Fruit fly (Drosophila melanogaster) whole organism, embryonic: ENCODE results near the gene MED14.
A peak's percentile ranks its signal among the peaks of the same experiment; 100 is the strongest.

Experiments
- ATbp ChIP-seq: fragments of 200-800 bp; sonication (Bioruptor generic); optimal IDR thresholded peaks from 2 replicates; lab custom pipeline; 2017; ENCODE audit warnings: missing biosample characterization, mild to moderate bottlenecking, missing genetic modification characterization, missing genetic modification reagents
- Atf3 ChIP-seq: fragments of 200-800 bp; sonication (Bioruptor generic); optimal IDR thresholded peaks from 3 replicates; lab custom pipeline; 2016; ENCODE audit warnings: missing biosample characterization, missing genetic modification characterization
- CG11093 ChIP-seq: fragments of 200-800 bp; sonication (Bioruptor generic); IDR thresholded peaks from 3 replicates; pipeline ENCODE4 v1.3.6; 2022; ENCODE audit warnings: missing biosample characterization, missing genetic modification characterization
- CG13296 ChIP-seq: fragments of 200-800 bp; sonication (Bioruptor generic); optimal IDR thresholded peaks from 3 replicates; lab custom pipeline; 2018; ENCODE audit warnings: missing biosample characterization, mild to moderate bottlenecking, missing genetic modification characterization
- CG13424 ChIP-seq: fragments of 200-800 bp; sonication (Bioruptor generic); optimal IDR thresholded peaks from 2 replicates; lab custom pipeline; 2019; ENCODE audit warnings: missing biosample characterization, mild to moderate bottlenecking, missing genetic modification characterization, moderate library complexity
- CG1529 ChIP-seq: fragments of 200-800 bp; sonication (Bioruptor generic); optimal IDR thresholded peaks from 3 replicates; lab custom pipeline; 2018; ENCODE audit warnings: missing biosample characterization, missing genetic modification characterization
- CG17612 ChIP-seq: fragments of 200-800 bp; sonication (Bioruptor generic); IDR thresholded peaks from 2 replicates; pipeline ENCODE4 v1.3.6; 2022; ENCODE audit warnings: missing biosample characterization, missing genetic modification characterization
- CG30403 ChIP-seq: fragments of 200-800 bp; sonication (Bioruptor generic); optimal IDR thresholded peaks from 3 replicates; lab custom pipeline; 2016; ENCODE audit warnings: missing biosample characterization, missing genetic modification characterization
- CG3838 ChIP-seq: fragments of 200-800 bp; sonication (Bioruptor generic); optimal IDR thresholded peaks from 3 replicates; lab custom pipeline; 2016; ENCODE audit warnings: missing biosample characterization, missing genetic modification characterization
- CG6791 ChIP-seq: fragments of 200-800 bp; sonication (Bioruptor generic); IDR thresholded peaks from 3 replicates; pipeline ENCODE4 v1.3.6; 2022; ENCODE audit warnings: missing biosample characterization, missing genetic modification characterization; ENCODE audit not compliant: partially characterized antibody
- CG7745 ChIP-seq: fragments of 200-800 bp; sonication (Bioruptor generic); optimal IDR thresholded peaks from 2 replicates; lab custom pipeline; 2018; ENCODE audit warnings: missing biosample characterization, mild to moderate bottlenecking, missing genetic modification characterization, moderate library complexity
- CG7839 ChIP-seq: fragments of 200-800 bp; sonication (Bioruptor generic); optimal IDR thresholded peaks from 3 replicates; lab custom pipeline; 2018; ENCODE audit warnings: missing biosample characterization, mild to moderate bottlenecking, missing genetic modification characterization, moderate library complexity
- CG7928 ChIP-seq: fragments of 200-800 bp; sonication (Bioruptor generic); optimal IDR thresholded peaks from 2 replicates; lab custom pipeline; 2017; ENCODE audit warnings: missing biosample characterization, mild to moderate bottlenecking, missing genetic modification characterization
- CG9215 ChIP-seq: fragments of 200-800 bp; sonication (Bioruptor generic); IDR thresholded peaks from 2 replicates; pipeline ENCODE4 v1.3.6; 2022; ENCODE audit warnings: missing biosample characterization, missing genetic modification characterization
- D19A ChIP-seq: fragments of 200-800 bp; optimal IDR thresholded peaks from 3 replicates; lab custom pipeline; 2019; ENCODE audit warnings: missing biosample characterization, mild to moderate bottlenecking, missing genetic modification characterization, moderate library complexity
- Dip3 ChIP-seq: fragments of 200-800 bp; sonication (Bioruptor generic); optimal IDR thresholded peaks from 3 replicates; lab custom pipeline; 2016; ENCODE audit warnings: missing biosample characterization, missing genetic modification characterization
- Dp ChIP-seq: fragments of 200-800 bp; sonication (Bioruptor generic); optimal IDR thresholded peaks from 2 replicates; lab custom pipeline; 2018; ENCODE audit warnings: missing biosample characterization, mild to moderate bottlenecking, missing genetic modification characterization, moderate library complexity
- Eip74EF ChIP-seq, 2 experiments: fragments of 200-800 bp in 1 of 2; fragments of >200 bp in 1 of 2; sonication (Bioruptor generic) in 1 of 2; optimal IDR thresholded peaks; 2 replicates each; lab custom pipeline; 2017 to 2019; ENCODE audit warnings: missing biosample characterization in 2 of 2, missing genetic modification characterization in 2 of 2, mild to moderate bottlenecking in 1 of 2, moderate library complexity in 1 of 2
- HLH3B ChIP-seq: fragments of 200-800 bp; sonication (Bioruptor generic); IDR thresholded peaks from 2 replicates; pipeline ENCODE4 v1.3.6; 2022; ENCODE audit warnings: missing biosample characterization, missing genetic modification characterization
- Hand ChIP-seq: fragments of 200-800 bp; sonication (Bioruptor generic); optimal IDR thresholded peaks from 2 replicates; lab custom pipeline; 2017; ENCODE audit warnings: mild to moderate bottlenecking, missing biosample characterization, missing genetic modification reagents, missing genetic modification characterization
- Kr ChIP-seq: fragments of 200-800 bp; sonication (Bioruptor generic); optimal IDR thresholded peaks from 2 replicates; lab custom pipeline; 2017; ENCODE audit warnings: missing biosample characterization, mild to moderate bottlenecking, missing genetic modification characterization
- Mad ChIP-seq: fragments of 200-800 bp; sonication (Bioruptor generic); optimal IDR thresholded peaks from 2 replicates; lab custom pipeline; 2016; ENCODE audit warnings: missing biosample characterization, missing genetic modification characterization
- Mes4 ChIP-seq: fragments of 200-800 bp; sonication (Bioruptor generic); optimal IDR thresholded peaks from 2 replicates; lab custom pipeline; 2016; ENCODE audit warnings: missing biosample characterization, missing genetic modification characterization
- NK7.1 ChIP-seq: fragments of 200-800 bp; sonication (Bioruptor generic); optimal IDR thresholded peaks from 3 replicates; lab custom pipeline; 2016; ENCODE audit warnings: missing biosample characterization, missing genetic modification characterization
- Nf-YC ChIP-seq: fragments of 200-800 bp; optimal IDR thresholded peaks from 3 replicates; lab custom pipeline; 2019; ENCODE audit warnings: missing biosample characterization, mild to moderate bottlenecking, missing genetic modification characterization, moderate library complexity
- Pdp1 ChIP-seq, 2 experiments: fragments of 200-800 bp; sonication (Bioruptor generic); optimal IDR thresholded peaks; 3 replicates each; lab custom pipeline; 2016; ENCODE audit warnings: missing biosample characterization in 2 of 2, missing genetic modification characterization in 2 of 2, mild to moderate bottlenecking in 1 of 2, moderate library complexity in 1 of 2
- Spps ChIP-seq: fragments of 200-800 bp; sonication (Bioruptor generic); optimal IDR thresholded peaks from 2 replicates; lab custom pipeline; 2018; ENCODE audit warnings: missing biosample characterization, mild to moderate bottlenecking, missing genetic modification characterization
- Sry-δ ChIP-seq: fragments of 200-800 bp; sonication (Bioruptor generic); optimal IDR thresholded peaks from 2 replicates; lab custom pipeline; 2016; ENCODE audit warnings: missing biosample characterization, missing genetic modification characterization
- Vsx1 ChIP-seq: fragments of 200-800 bp; sonication (Bioruptor generic); optimal IDR thresholded peaks from 2 replicates; lab custom pipeline; 2017; ENCODE audit warnings: missing biosample characterization, mild to moderate bottlenecking, missing genetic modification characterization, missing genetic modification reagents
- al ChIP-seq: fragments of 200-800 bp; sonication (Bioruptor generic); IDR thresholded peaks from 2 replicates; pipeline ENCODE4 v1.3.6; 2022; ENCODE audit warnings: missing biosample characterization, missing genetic modification characterization
- bab2 ChIP-seq: fragments of 200-800 bp; sonication (Bioruptor generic); optimal IDR thresholded peaks from 2 replicates; lab custom pipeline; 2016; ENCODE audit warnings: missing biosample characterization, missing genetic modification characterization
- btn ChIP-seq: fragments of 200-800 bp; sonication (Bioruptor generic); optimal IDR thresholded peaks from 2 replicates; lab custom pipeline; 2016; ENCODE audit warnings: missing biosample characterization, missing genetic modification characterization
- crp ChIP-seq, 2 experiments: fragments of 200-800 bp; sonication (Bioruptor generic); optimal IDR thresholded peaks; 2 replicates in 1 of 2; 3 replicates in 1 of 2; lab custom pipeline; 2017; ENCODE audit warnings: missing biosample characterization in 2 of 2, missing genetic modification characterization in 2 of 2, mild to moderate bottlenecking in 1 of 2, moderate library complexity in 1 of 2
- fu2 ChIP-seq: fragments of 200-800 bp; sonication (Bioruptor generic); optimal IDR thresholded peaks from 2 replicates; lab custom pipeline; 2016; ENCODE audit warnings: missing biosample characterization, missing genetic modification characterization
- gro ChIP-seq: fragments of 200-800 bp; sonication (Bioruptor generic); optimal IDR thresholded peaks from 2 replicates; lab custom pipeline; 2016; ENCODE audit warnings: missing biosample characterization, missing genetic modification characterization
- jumu ChIP-seq: fragments of 200-800 bp; sonication (Bioruptor generic); optimal IDR thresholded peaks from 3 replicates; lab custom pipeline; 2016; ENCODE audit warnings: missing biosample characterization, missing genetic modification characterization
- lola ChIP-seq, 3 experiments: fragments of >200 bp in 2 of 3; fragments of 200-800 bp in 1 of 3; sonication (Bioruptor generic) in 1 of 3; optimal IDR thresholded peaks; 2 replicates each; lab custom pipeline; 2017 to 2019; ENCODE audit warnings: missing biosample characterization in 3 of 3, missing genetic modification characterization in 3 of 3, mild to moderate bottlenecking in 1 of 3, moderate library complexity in 1 of 3
- lov ChIP-seq, 2 experiments: fragments of 200-800 bp in 1 of 2; fragments of >200 bp in 1 of 2; sonication (Bioruptor generic) in 1 of 2; IDR thresholded peaks in 1 of 2; optimal IDR thresholded peaks in 1 of 2; 2 replicates in 1 of 2; 3 replicates in 1 of 2; pipeline versions ENCODE4 v1.3.6 to Lab custom; 2017 to 2022; ENCODE audit warnings: missing biosample characterization in 1 of 2, missing genetic modification characterization in 1 of 2
- odd ChIP-seq: fragments of 200-800 bp; sonication (Bioruptor generic); optimal IDR thresholded peaks from 2 replicates; lab custom pipeline; 2017; ENCODE audit warnings: missing biosample characterization, mild to moderate bottlenecking, missing genetic modification characterization
- phol ChIP-seq: fragments of 200-800 bp; sonication (Bioruptor generic); optimal IDR thresholded peaks from 3 replicates; lab custom pipeline; 2018; ENCODE audit warnings: missing biosample characterization, mild to moderate bottlenecking, missing genetic modification characterization, moderate library complexity
- run ChIP-seq: fragments of 200-800 bp; sonication (Bioruptor generic); optimal IDR thresholded peaks from 3 replicates; lab custom pipeline; 2018; ENCODE audit warnings: missing biosample characterization, mild to moderate bottlenecking, missing genetic modification characterization
- salm ChIP-seq: fragments of 200-800 bp; sonication (Bioruptor generic); optimal IDR thresholded peaks from 2 replicates; lab custom pipeline; 2018; ENCODE audit warnings: missing biosample characterization, mild to moderate bottlenecking, missing genetic modification characterization
- sd ChIP-seq: fragments of 200-800 bp; sonication (Bioruptor generic); optimal IDR thresholded peaks from 3 replicates; lab custom pipeline; 2018; ENCODE audit warnings: missing biosample characterization, mild to moderate bottlenecking, missing genetic modification characterization, moderate library complexity
- seq ChIP-seq: fragments of 200-800 bp; sonication (Bioruptor generic); IDR thresholded peaks from 2 replicates; pipeline ENCODE4 v1.3.6; 2022; ENCODE audit warnings: missing biosample characterization, missing genetic modification characterization
- shn ChIP-seq: fragments of 200-800 bp; sonication (Bioruptor generic); optimal IDR thresholded peaks from 3 replicates; lab custom pipeline; 2016; ENCODE audit warnings: missing biosample characterization, missing genetic modification characterization
- slbo ChIP-seq: fragments of 200-800 bp; sonication (Bioruptor generic); IDR thresholded peaks from 2 replicates; pipeline ENCODE4 v1.3.6; 2022; ENCODE audit warnings: missing biosample characterization, missing genetic modification characterization
- sna ChIP-seq: fragments of 200-800 bp; sonication (Bioruptor generic); IDR thresholded peaks from 2 replicates; pipeline ENCODE4 v1.3.6; 2022; ENCODE audit warnings: missing biosample characterization, missing genetic modification characterization; ENCODE audit not compliant: partially characterized antibody
- tup ChIP-seq: fragments of 200-800 bp; sonication (Bioruptor generic); optimal IDR thresholded peaks from 2 replicates; lab custom pipeline; 2016; ENCODE audit warnings: missing biosample characterization, mild to moderate bottlenecking, missing genetic modification characterization, moderate library complexity
- zen2 ChIP-seq: fragments of 200-800 bp; sonication (Bioruptor generic); IDR thresholded peaks from 3 replicates; pipeline ENCODE4 v1.3.6; 2022; ENCODE audit warnings: missing biosample characterization, missing genetic modification characterization; ENCODE audit not compliant: partially characterized antibody

Gene MED14

DNA sequence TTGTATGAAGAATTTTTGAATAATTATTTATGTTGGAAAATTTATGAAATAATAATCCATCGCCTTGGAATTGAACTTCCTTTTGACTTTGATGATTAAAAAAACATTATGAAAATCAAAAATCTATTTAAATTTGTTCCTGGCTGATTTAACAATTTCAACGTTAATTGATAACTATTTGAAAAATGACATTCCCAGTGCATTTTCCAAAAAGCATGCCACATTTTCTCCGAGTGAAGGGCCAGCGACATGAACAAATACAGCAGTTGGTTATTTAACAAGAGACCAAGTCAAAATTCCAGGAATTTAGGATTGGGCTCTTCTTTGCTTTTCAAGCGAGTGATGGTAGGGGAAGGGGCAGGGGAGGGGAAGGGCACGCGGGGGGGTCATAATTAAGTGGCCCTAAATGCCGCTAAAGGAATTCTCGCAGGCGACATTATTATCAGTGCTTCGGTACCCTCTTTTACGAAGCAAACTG is 29.4 kb downstream of the MED14 start (continued):
- TF ChIP-seq fu2 (GFP tag; lab: Kevin White, UChicago) (no peak), shn (GFP tag; lab: Kevin White, UChicago) (no peak), Dp (GFP tag; lab: Kevin White, UChicago) (no peak), CG7928 (GFP tag; lab: Kevin White, UChicago) (no peak), CG6791 (GFP tag; lab: Robert Waterston, UW) (no peak), Kr (GFP tag; lab: Kevin White, UChicago) (no peak), seq (GFP tag; lab: Robert Waterston, UW) (no peak), crp (GFP tag; optimal IDR thresholded peaks at IDR 0.05; lab: Kevin White, UChicago) (no peak), Sry-δ (GFP tag; lab: Kevin White, UChicago) (no peak), CG1529 (GFP tag; lab: Kevin White, UChicago) (peak; percentile 15), CG3838 (no peak), Nf-YC (tag; lab: Kevin White, UChicago) (no peak), CG9215 (GFP tag; lab: Robert Waterston, UW) (peak; percentile 7; the same call in 1 of the 2 replicates), bab2 (GFP tag; lab: Kevin White, UChicago) (no peak), Vsx1 (GFP tag; lab: Kevin White, UChicago) (peak; percentile 6), sd (tag; lab: Kevin White, UChicago) (peak; percentile 70), HLH3B (GFP tag; lab: Robert Waterston, UW) (no peak), Mad (GFP tag; lab: Kevin White, UChicago) (no peak), salm (tag; lab: Kevin White, UChicago) (no peak), Eip74EF (GFP tag; optimal IDR thresholded peaks at IDR 0.05; lab: Kevin White, UChicago) (no peak), CG17612 (GFP tag; lab: Robert Waterston, UW) (no peak), CG7745 (tag; lab: Kevin White, UChicago) (peak; percentile 33), D19A (tag; lab: Kevin White, UChicago) (peak; percentile 71), NK7.1 (GFP tag; lab: Kevin White, UChicago) (no peak), lov (optimal IDR thresholded peaks at IDR 0.05; lab: Kevin White, UChicago) (no peak), lov (GFP tag; IDR thresholded peaks at IDR 0.05; lab: Robert Waterston, UW) (0 out of 3 replicates have a peak, but pooled peaks have one; percentile 55), Pdp1 (GFP tag; optimal IDR thresholded peaks at IDR 0.05; lab: Kevin White, UChicago) (peak; percentile 5 to 23), odd (GFP tag; lab: Kevin White, UChicago) (no peak), phol (tag; lab: Kevin White, UChicago) (peak; percentile 74), CG13296 (GFP tag; lab: Kevin White, UChicago) (no peak), btn (GFP tag; lab: Kevin White, UChicago) (no peak), CG7839 (tag; lab: Kevin White, UChicago) (peak; percentile 55), ATbp (GFP tag; lab: Kevin White, UChicago) (no peak), Dip3 (no peak), tup (no peak), zen2 (GFP tag; lab: Robert Waterston, UW) (no peak), sna (GFP tag; lab: Robert Waterston, UW) (no peak), lola (GFP tag; optimal IDR thresholded peaks at IDR 0.05; lab: Kevin White, UChicago) (peak in 1 of 3 experiments; percentile 93), al (GFP tag; lab: Robert Waterston, UW) (no peak), CG11093 (GFP tag; lab: Robert Waterston, UW) (no peak), Spps (tag; lab: Kevin White, UChicago) (peak; percentile 74), gro (GFP tag; lab: Kevin White, UChicago) (no peak), slbo (GFP tag; lab: Robert Waterston, UW) (no peak), Hand (no peak), Atf3 (GFP tag; lab: Kevin White, UChicago) (no peak), CG13424 (tag; lab: Kevin White, UChicago) (peak; percentile 63), Mes4 (GFP tag; lab: Kevin White, UChicago) (peak; percentile 10), CG30403 (GFP tag; lab: Kevin White, UChicago) (peak; percentile 52), run (tag; lab: Kevin White, UChicago) (no peak), jumu (GFP tag; lab: Kevin White, UChicago) (no peak)
